Worm (Caenorhabditis elegans) whole organism, L1 larva: Measurements from ENCODE around the gene cyp-25A6.

Source experiments
- nhr-28 ChIP-seq: fragments of 150-350 bp; optimal IDR thresholded peaks from 2 replicates; lab custom pipeline; 2014; ENCODE audit warnings: missing biosample characterization, missing genetic modification characterization
- pag-3 ChIP-seq: sonication (generic microtip); optimal IDR thresholded peaks from 2 replicates; lab custom pipeline; 2017; ENCODE audit warnings: missing genetic modification characterization, mild to moderate bottlenecking, missing compliant biosample characterization, antibody characterized with exemption, borderline replicate concordance; ENCODE audit not compliant: insufficient read depth
- unc-130 ChIP-seq: fragments of 150-350 bp; optimal IDR thresholded peaks from 2 replicates; lab custom pipeline; 2017; ENCODE audit warnings: missing biosample characterization, missing genetic modification characterization, inconsistent platforms

- no peak for TF ChIP-seq pag-3 (tag; lab: Kevin White, UChicago)
- TF ChIP-seq nhr-28 (tag; lab: Kevin White, UChicago) = no peak
- TF ChIP-seq unc-130 (tag; lab: Kevin White, UChicago) = no peak
Observed at ce11 chrIV:4176659-4177058, 20.6 kb upstream of the cyp-25A6 start.
